Worm (Caenorhabditis elegans) whole organism, young adult: Measurements from ENCODE around the gene alg-4.
A peak's percentile ranks its signal among the peaks of the same experiment; 100 is the strongest.

Experiments
- B0261.1 ChIP-seq: sonication (generic microtip); optimal IDR thresholded peaks from 2 replicates; lab custom pipeline; 2016; ENCODE audit warnings: mild to moderate bottlenecking, missing genetic modification characterization, moderate library complexity, missing compliant biosample characterization
- C06A6.2 ChIP-seq: fragments of 200-800 bp; sonication (Bioruptor generic); conservative IDR thresholded peaks from 2 replicates; pipeline ENCODE4 v1.3.6; 2022; ENCODE audit warnings: missing genetic modification characterization, missing compliant biosample characterization
- C17E4.6 ChIP-seq: fragments of 200-800 bp; sonication (Bioruptor generic); IDR thresholded peaks from 2 replicates; pipeline ENCODE4 v1.3.6; 2022; ENCODE audit warnings: missing genetic modification reagents, missing genetic modification characterization, missing compliant biosample characterization
- F33H1.4 ChIP-seq: fragments of 200-800 bp; sonication (Bioruptor generic); IDR thresholded peaks from 2 replicates; pipeline ENCODE4 v1.3.6; 2022; ENCODE audit warnings: missing genetic modification reagents, missing genetic modification characterization, missing compliant biosample characterization
- F52B5.7 ChIP-seq: sonication (generic microtip); optimal IDR thresholded peaks from 2 replicates; lab custom pipeline; 2016; ENCODE audit warnings: mild to moderate bottlenecking, missing genetic modification characterization, missing compliant biosample characterization
- F55B11.4 ChIP-seq: sonication (generic microtip); optimal IDR thresholded peaks from 2 replicates; lab custom pipeline; 2016; ENCODE audit warnings: missing compliant biosample characterization, missing genetic modification characterization, borderline replicate concordance; ENCODE audit not compliant: insufficient read depth
- Y53G8AR.9 ChIP-seq: fragments of 200-800 bp; sonication (Bioruptor generic); conservative IDR thresholded peaks from 2 replicates; pipeline ENCODE4 v1.3.6; 2022; ENCODE audit warnings: missing genetic modification reagents, missing genetic modification characterization, missing compliant biosample characterization
- Y95B8A.8 ChIP-seq: fragments of 200-800 bp; sonication (Bioruptor generic); IDR thresholded peaks from 2 replicates; pipeline ENCODE4 v1.3.6; 2022; ENCODE audit warnings: missing genetic modification reagents, missing genetic modification characterization, missing compliant biosample characterization
- ZK185.1 ChIP-seq: sonication (generic microtip); optimal IDR thresholded peaks from 2 replicates; lab custom pipeline; 2016; ENCODE audit warnings: mild to moderate bottlenecking, missing genetic modification characterization, missing compliant biosample characterization; ENCODE audit not compliant: poor library complexity, severe bottlenecking
- ama-1 ChIP-seq, 3 experiments: fragments of 150-350 bp in 1 of 3; sonication (generic microtip) in 2 of 3; optimal IDR thresholded peaks; 2 replicates each; lab custom pipeline; 2014 to 2018; ENCODE audit warnings: missing biosample characterization in 2 of 3, missing genetic modification characterization in 2 of 3, missing genetic modification reagents in 2 of 3
- aptf-2 ChIP-seq: fragments of 200-800 bp; sonication (Bioruptor generic); conservative IDR thresholded peaks from 2 replicates; pipeline ENCODE4 v1.3.6; 2022; ENCODE audit warnings: missing genetic modification reagents, missing genetic modification characterization, missing compliant biosample characterization
- atf-7 ChIP-seq: sonication (generic microtip); optimal IDR thresholded peaks from 2 replicates; lab custom pipeline; 2017; ENCODE audit warnings: mild to moderate bottlenecking, missing genetic modification characterization, missing compliant biosample characterization
- athp-1 ChIP-seq: sonication (generic microtip); optimal IDR thresholded peaks from 2 replicates; lab custom pipeline; 2017; ENCODE audit warnings: mild to moderate bottlenecking, missing genetic modification characterization, missing compliant biosample characterization
- ccch-3 ChIP-seq: fragments of 200-800 bp; sonication (Bioruptor generic); optimal IDR thresholded peaks from 2 replicates; lab custom pipeline; 2018; ENCODE audit warnings: mild to moderate bottlenecking, missing genetic modification characterization, missing compliant biosample characterization
- cebp-1 ChIP-seq, 2 experiments: fragments of 200-800 bp in 1 of 2; sonication (Bioruptor generic) in 1 of 2; sonication (generic microtip) in 1 of 2; IDR thresholded peaks in 1 of 2; optimal IDR thresholded peaks in 1 of 2; 2 replicates each; pipeline versions ENCODE4 v1.3.6 to Lab custom; 2017 to 2022; ENCODE audit warnings: missing compliant biosample characterization in 2 of 2, missing genetic modification characterization in 2 of 2, mild to moderate bottlenecking in 1 of 2, missing genetic modification reagents in 1 of 2, moderate library complexity in 1 of 2
- ceh-27 ChIP-seq: fragments of 200-800 bp; sonication (Bioruptor generic); optimal IDR thresholded peaks from 2 replicates; lab custom pipeline; 2018; ENCODE audit warnings: mild to moderate bottlenecking, missing genetic modification characterization, moderate library complexity, missing compliant biosample characterization
- ceh-91 ChIP-seq: fragments of 200-800 bp; sonication (Bioruptor generic); IDR thresholded peaks from 2 replicates; pipeline ENCODE4 v1.3.6; 2022; ENCODE audit warnings: missing genetic modification reagents, missing genetic modification characterization, missing compliant biosample characterization
- dpl-1 ChIP-seq: fragments of 150-350 bp; optimal IDR thresholded peaks from 2 replicates; lab custom pipeline; 2014; ENCODE audit warnings: missing biosample characterization, missing genetic modification reagents, missing genetic modification characterization
- egl-18 ChIP-seq: fragments of 200-800 bp; sonication (Bioruptor generic); IDR thresholded peaks from 2 replicates; pipeline ENCODE4 v1.3.6; 2022; ENCODE audit warnings: missing genetic modification reagents, missing genetic modification characterization, missing compliant biosample characterization
- fkh-3 ChIP-seq: sonication (generic microtip); optimal IDR thresholded peaks from 2 replicates; lab custom pipeline; 2016; ENCODE audit warnings: mild to moderate bottlenecking, missing genetic modification characterization, missing compliant biosample characterization
- hlh-26 ChIP-seq: fragments of 200-800 bp; sonication (Bioruptor generic); conservative IDR thresholded peaks from 2 replicates; pipeline ENCODE4 v1.3.6; 2022; ENCODE audit warnings: missing genetic modification reagents, missing genetic modification characterization, missing compliant biosample characterization
- lag-1 ChIP-seq: fragments of 200-800 bp; sonication (Bioruptor generic); IDR thresholded peaks from 2 replicates; pipeline ENCODE4 v1.3.6; 2022; ENCODE audit warnings: missing genetic modification reagents, missing genetic modification characterization, missing compliant biosample characterization
- lin-35 ChIP-seq, 3 experiments: fragments of 150-350 bp in 2 of 3; sonication (generic microtip) in 1 of 3; optimal IDR thresholded peaks; 2 replicates each; lab custom pipeline; 2014 to 2018; ENCODE audit warnings: missing biosample characterization in 3 of 3, missing genetic modification characterization in 3 of 3, missing genetic modification reagents in 3 of 3
- lin-40 ChIP-seq: sonication (generic microtip); optimal IDR thresholded peaks from 2 replicates; lab custom pipeline; 2016; ENCODE audit warnings: missing genetic modification characterization, mild to moderate bottlenecking, missing compliant biosample characterization, missing genotype, missing genetic modification reagents
- lin-54 ChIP-seq: fragments of 200-800 bp; sonication (Bioruptor generic); optimal IDR thresholded peaks from 2 replicates; lab custom pipeline; 2018; ENCODE audit warnings: mild to moderate bottlenecking, missing genetic modification characterization, missing compliant biosample characterization
- lir-1 ChIP-seq: fragments of 200-800 bp; sonication (Bioruptor generic); conservative IDR thresholded peaks from 2 replicates; pipeline ENCODE4 v1.3.6; 2022; ENCODE audit warnings: missing genetic modification reagents, missing genetic modification characterization, missing compliant biosample characterization
- madf-6 ChIP-seq: fragments of 200-800 bp; sonication (Bioruptor generic); IDR thresholded peaks from 2 replicates; pipeline ENCODE4 v1.3.6; 2022; ENCODE audit warnings: missing genetic modification reagents, missing genetic modification characterization, missing compliant biosample characterization
- mcd-1 ChIP-seq: fragments of 200-800 bp; sonication (Bioruptor generic); IDR thresholded peaks from 2 replicates; pipeline ENCODE4 v1.3.6; 2022; ENCODE audit warnings: missing genetic modification reagents, missing genetic modification characterization, missing compliant biosample characterization
- mxl-1 ChIP-seq: sonication (generic microtip); optimal IDR thresholded peaks from 2 replicates; lab custom pipeline; 2016; ENCODE audit warnings: missing genetic modification characterization, missing compliant biosample characterization
- nfya-2 ChIP-seq: fragments of 200-800 bp; sonication (Bioruptor generic); IDR thresholded peaks from 2 replicates; pipeline ENCODE4 v1.3.6; 2022; ENCODE audit warnings: missing genetic modification reagents, missing genetic modification characterization, missing compliant biosample characterization
- nhr-80 ChIP-seq: sonication (generic microtip); optimal IDR thresholded peaks from 2 replicates; lab custom pipeline; 2016; ENCODE audit warnings: missing genetic modification characterization, missing compliant biosample characterization
- sea-2 ChIP-seq: fragments of 200-800 bp; sonication (Bioruptor generic); IDR thresholded peaks from 2 replicates; pipeline ENCODE4 v1.3.6; 2022; ENCODE audit warnings: missing genetic modification characterization, missing compliant biosample characterization
- snpc-1.1 ChIP-seq: sonication (generic microtip); optimal IDR thresholded peaks from 2 replicates; lab custom pipeline; 2017; ENCODE audit warnings: missing genetic modification characterization, mild to moderate bottlenecking, missing compliant biosample characterization, antibody characterized with exemption, moderate library complexity, missing genotype, missing genetic modification reagents; ENCODE audit not compliant: insufficient read depth
- snpc-4 ChIP-seq, 5 experiments: fragments of 150-350 bp in 1 of 5; sonication (generic microtip) in 4 of 5; optimal IDR thresholded peaks; 2 replicates each; lab custom pipeline; 2014 to 2018; ENCODE audit warnings: missing genetic modification characterization in 5 of 5, missing biosample characterization in 3 of 5, antibody characterized with exemption in 2 of 5, mild to moderate bottlenecking in 2 of 5, missing compliant biosample characterization in 2 of 5, missing genotype in 2 of 5, moderate library complexity in 2 of 5, missing genetic modification reagents in 1 of 5
- somi-1 ChIP-seq: fragments of 200-800 bp; sonication (Bioruptor generic); optimal IDR thresholded peaks from 2 replicates; lab custom pipeline; 2018; ENCODE audit warnings: mild to moderate bottlenecking, missing genetic modification characterization, missing compliant biosample characterization
- tbx-9 ChIP-seq: sonication (generic microtip); optimal IDR thresholded peaks from 2 replicates; lab custom pipeline; 2016; ENCODE audit warnings: borderline replicate concordance, missing genetic modification characterization, inconsistent platforms, missing compliant biosample characterization
- tlf-1 ChIP-seq: fragments of 200-800 bp; sonication (Bioruptor generic); optimal IDR thresholded peaks from 2 replicates; lab custom pipeline; 2018; ENCODE audit warnings: mild to moderate bottlenecking, missing genetic modification characterization, missing compliant biosample characterization
- zfh-2 ChIP-seq: fragments of 200-800 bp; sonication (Bioruptor generic); conservative IDR thresholded peaks from 2 replicates; pipeline ENCODE4 v1.3.6; 2022; ENCODE audit warnings: missing genetic modification reagents, missing genetic modification characterization, missing compliant biosample characterization
- zim-3 ChIP-seq: sonication (generic microtip); optimal IDR thresholded peaks from 2 replicates; lab custom pipeline; 2017; ENCODE audit warnings: mild to moderate bottlenecking, missing genetic modification characterization, moderate library complexity, missing compliant biosample characterization
- ztf-26 ChIP-seq: sonication (generic microtip); optimal IDR thresholded peaks from 2 replicates; lab custom pipeline; 2017; ENCODE audit warnings: missing genetic modification characterization, missing compliant biosample characterization
- ztf-28 ChIP-seq: fragments of 200-800 bp; sonication (Bioruptor generic); IDR thresholded peaks from 2 replicates; pipeline ENCODE4 v1.3.6; 2022; ENCODE audit warnings: missing genetic modification reagents, missing genetic modification characterization, missing compliant biosample characterization

Gene alg-4

DNA sequence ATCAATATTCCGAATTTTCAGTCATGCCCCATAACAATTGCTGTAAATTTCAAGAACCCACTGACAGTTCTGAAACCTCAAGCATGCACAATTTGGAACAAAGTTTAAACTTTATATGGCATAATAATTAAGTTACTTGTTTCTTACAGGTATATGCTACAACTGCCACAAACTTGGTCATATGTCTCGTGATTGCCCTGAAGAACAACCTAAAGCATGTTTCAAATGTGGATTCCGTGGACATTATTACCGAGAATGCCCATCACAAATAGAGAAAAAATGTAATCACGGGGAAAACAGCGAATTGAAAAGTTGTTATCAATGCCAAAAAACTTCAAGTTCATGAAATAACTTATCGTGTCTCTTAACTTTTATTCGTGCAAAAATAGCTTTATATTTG, 21.8 kb upstream of the alg-4 start:
- TF ChIP-seq zfh-2 (GFP tag; lab: Robert Waterston, UW) = no peak
- peak; percentile 37 for TF ChIP-seq nhr-80 (tag; lab: Kevin White, UChicago)

- peak in 1 of 3 experiments; percentile 43 for TF ChIP-seq lin-35 (GFP tag; optimal IDR thresholded peaks at IDR 0.05; lab: Kevin White, UChicago)
- TF ChIP-seq Y53G8AR.9 (GFP tag; lab: Robert Waterston, UW) = no peak
- TF ChIP-seq cebp-1 (GFP tag; IDR thresholded peaks at IDR 0.05; lab: Robert Waterston, UW) = peak; percentile 80; the same call in 1 of the 2 replicates
- peak; percentile 93 for TF ChIP-seq cebp-1 (tag; optimal IDR thresholded peaks at IDR 0.05; lab: Kevin White, UChicago)
- no peak for TF ChIP-seq ceh-91
- TF ChIP-seq fkh-3 (tag; lab: Kevin White, UChicago) = no peak
Observed at ce11 chrIII:9912501-9912900, 21.3 kb upstream of the alg-4 start.

ce11 chrIII:9910608-9911479, 19.6 kb upstream of the alg-4 start, which contains the start of the genes cyld-1 and F40F12.9:
Gene cyld-1, minus strand, starts transcription at chrIII:9910658.
Gene F40F12.9, plus strand, starts transcription at chrIII:9911328.
- TF ChIP-seq ama-1 (optimal IDR thresholded peaks at IDR 0.05; lab: Kevin White, UChicago) (no peak), ama-1 (GFP tag; optimal IDR thresholded peaks at IDR 0.05; lab: Kevin White, UChicago) (no peak), snpc-1.1 (tag; lab: Kevin White, UChicago) (peak; percentile 5), C17E4.6 (GFP tag; lab: Robert Waterston, UW) (no peak), F55B11.4 (tag; lab: Kevin White, UChicago) (no peak), lir-1 (GFP tag; lab: Robert Waterston, UW) (no peak), atf-7 (tag; lab: Kevin White, UChicago) (no peak), lag-1 (GFP tag; lab: Robert Waterston, UW) (no peak), ztf-28 (GFP tag; lab: Robert Waterston, UW) (no peak), zim-3 (tag; lab: Kevin White, UChicago) (no peak), ccch-3 (GFP tag; lab: Kevin White, UChicago) (no peak), F33H1.4 (GFP tag; lab: Robert Waterston, UW) (peak; percentile 83), B0261.1 (tag; lab: Kevin White, UChicago) (no peak), somi-1 (GFP tag; lab: Kevin White, UChicago) (no peak), mcd-1 (GFP tag; lab: Robert Waterston, UW) (no peak), tlf-1 (GFP tag; lab: Kevin White, UChicago) (no peak), cebp-1 (GFP tag; IDR thresholded peaks at IDR 0.05; lab: Robert Waterston, UW) (no peak), cebp-1 (tag; optimal IDR thresholded peaks at IDR 0.05; lab: Kevin White, UChicago) (peak; percentile 35), athp-1 (no peak), tbx-9 (no peak), egl-18 (GFP tag; lab: Robert Waterston, UW) (no peak), hlh-26 (GFP tag; lab: Robert Waterston, UW) (no peak), Y95B8A.8 (GFP tag; lab: Robert Waterston, UW) (no peak), F52B5.7 (tag; lab: Kevin White, UChicago) (no peak), snpc-4 (GFP tag; optimal IDR thresholded peaks at IDR 0.05; lab: Kevin White, UChicago) (no peak), snpc-4 (tag; optimal IDR thresholded peaks at IDR 0.05; lab: Kevin White, UChicago) (no peak), nfya-2 (GFP tag; lab: Robert Waterston, UW) (no peak), lin-54 (GFP tag; lab: Kevin White, UChicago) (no peak), mxl-1 (tag; lab: Kevin White, UChicago) (no peak), ceh-27 (GFP tag; lab: Kevin White, UChicago) (no peak), ztf-26 (tag; lab: Kevin White, UChicago) (no peak), dpl-1 (no peak), ZK185.1 (tag; lab: Kevin White, UChicago) (no peak), madf-6 (GFP tag; lab: Robert Waterston, UW) (peak; percentile 75), sea-2 (GFP tag; lab: Robert Waterston, UW) (no peak), aptf-2 (GFP tag; lab: Robert Waterston, UW) (no peak), C06A6.2 (GFP tag; lab: Robert Waterston, UW) (no peak), lin-40 (tag; lab: Kevin White, UChicago) (no peak)
